In genomic region chrIV:14356120-14356519, ce11 we compare ENCODE assay signal across 1 worm cellular context.
TF ChIP-seq lines count a peak whose summit lies in the region.

No protein-coding gene starts in this region.

TF ChIP-seq in whole organism, L1 larva, 84 proteins besides CTCF, POLR2A, EP300 and RAD21 (continued from another document):
- TF ChIP-seq nhr-76 (tag; optimal IDR thresholded peaks at IDR 0.05; lab: Kevin White, UChicago) (no peak), fkh-8 (tag; optimal IDR thresholded peaks at IDR 0.05; lab: Kevin White, UChicago) (peak; percentile 51), ztf-4 (tag; optimal IDR thresholded peaks at IDR 0.05; lab: Kevin White, UChicago) (no peak), lin-39 (tag; optimal IDR thresholded peaks at IDR 0.05; lab: Kevin White, UChicago) (no peak), pag-3 (tag; optimal IDR thresholded peaks at IDR 0.05; lab: Kevin White, UChicago; ENCODE audit: borderline replicate concordance, insufficient read depth) (no peak), xbp-1 (tag; optimal IDR thresholded peaks at IDR 0.05; lab: Kevin White, UChicago) (peak; percentile 23), nhr-11 (tag; optimal IDR thresholded peaks at IDR 0.05; lab: Kevin White, UChicago) (no peak), blmp-1 (tag; optimal IDR thresholded peaks at IDR 0.05; lab: Kevin White, UChicago) (no peak), ceh-8 (GFP tag; optimal IDR thresholded peaks at IDR 0.05; lab: Kevin White, UChicago) (no peak), jun-1 (tag; optimal IDR thresholded peaks at IDR 0.05; lab: Kevin White, UChicago) (no peak), snpc-4 (tag; optimal IDR thresholded peaks at IDR 0.05; lab: Kevin White, UChicago) (no peak), sox-4 (tag; optimal IDR thresholded peaks at IDR 0.05; lab: Kevin White, UChicago) (no peak), lir-3 (tag; optimal IDR thresholded peaks at IDR 0.05; lab: Kevin White, UChicago; ENCODE audit: poor library complexity) (peak; percentile 19), aha-1 (tag; optimal IDR thresholded peaks at IDR 0.05; lab: Kevin White, UChicago) (no peak), elt-2 (tag; optimal IDR thresholded peaks at IDR 0.05; lab: Kevin White, UChicago) (no peak), egl-27 (tag; optimal IDR thresholded peaks at IDR 0.05; lab: Kevin White, UChicago) (no peak), egl-13 (tag; optimal IDR thresholded peaks at IDR 0.05; lab: Kevin White, UChicago) (peak; percentile 26), tbx-2 (tag; optimal IDR thresholded peaks at IDR 0.05; lab: Kevin White, UChicago) (peak; percentile 39), ztf-11 (tag; optimal IDR thresholded peaks at IDR 0.05; lab: Kevin White, UChicago) (no peak), sptf-1 (tag; optimal IDR thresholded peaks at IDR 0.05; lab: Kevin White, UChicago) (no peak), mep-1 (tag; optimal IDR thresholded peaks at IDR 0.05; lab: Kevin White, UChicago) (peak; percentile 6), ama-1 (optimal IDR thresholded peaks at IDR 0.05; lab: Kevin White, UChicago) (no peak), nhr-20 (tag; optimal IDR thresholded peaks at IDR 0.05; lab: Kevin White, UChicago) (peak; percentile 10), nhr-28 (tag; optimal IDR thresholded peaks at IDR 0.05; lab: Kevin White, UChicago) (no peak), nhr-85 (tag; lab: Kevin White, UChicago) (no peak), alr-1 (tag; optimal IDR thresholded peaks at IDR 0.05; lab: Kevin White, UChicago; ENCODE audit: borderline replicate concordance) (no peak), efl-3 (GFP tag; optimal IDR thresholded peaks at IDR 0.05; lab: Kevin White, UChicago) (no peak), vab-15 (tag; optimal IDR thresholded peaks at IDR 0.05; lab: Kevin White, UChicago) (no peak), unc-86 (tag; optimal IDR thresholded peaks at IDR 0.05; lab: Kevin White, UChicago) (peak; percentile 61), pqm-1 (tag; optimal IDR thresholded peaks at IDR 0.05; lab: Kevin White, UChicago) (no peak), snu-23 (GFP tag; optimal IDR thresholded peaks at IDR 0.05; lab: Kevin White, UChicago) (no peak), tlp-1 (tag; optimal IDR thresholded peaks at IDR 0.05; lab: Kevin White, UChicago) (no peak), dpl-1 (GFP tag; optimal IDR thresholded peaks at IDR 0.05; lab: Kevin White, UChicago) (peak in 1 of 3 experiments; percentile 37), Y116A8C.19 (tag; optimal IDR thresholded peaks at IDR 0.05; lab: Kevin White, UChicago; ENCODE audit: borderline replicate concordance) (no peak), C16A3.4 (tag; optimal IDR thresholded peaks at IDR 0.05; lab: Kevin White, UChicago) (peak; percentile 7), isw-1 (GFP tag; IDR thresholded peaks at IDR 0.05; lab: Robert Waterston, UW) (peak; percentile 29), unc-98 (GFP tag; IDR thresholded peaks at IDR 0.05; lab: Robert Waterston, UW) (0 out of 2 replicates have a peak, but pooled peaks have one; percentile 33), lin-15B (tag; optimal IDR thresholded peaks at IDR 0.05; lab: Kevin White, UChicago) (no peak), mab-9 (GFP tag; IDR thresholded peaks at IDR 0.05; lab: Robert Waterston, UW) (no peak)
